Fruit fly (Drosophila melanogaster) whole organism, embryonic: Measurements from ENCODE around the gene CG8349.

ENCODE experiments used
- BEAF-32 ChIP-seq: fragments of 200-800 bp; sonication (Bioruptor generic); optimal IDR thresholded peaks from 3 replicates; lab custom pipeline; 2017; ENCODE audit warnings: missing biosample characterization, missing genetic modification characterization, mild to moderate bottlenecking, moderate library complexity, missing genetic modification reagents
- Bgb ChIP-seq: fragments of 200-800 bp; sonication (Bioruptor generic); IDR thresholded peaks from 2 replicates; pipeline ENCODE4 v1.3.6; 2022; ENCODE audit warnings: missing biosample characterization, missing genetic modification characterization; ENCODE audit not compliant: partially characterized antibody
- BtbVII ChIP-seq: fragments of 200-800 bp; sonication (Bioruptor generic); optimal IDR thresholded peaks from 3 replicates; lab custom pipeline; 2017; ENCODE audit warnings: missing biosample characterization, mild to moderate bottlenecking, missing genetic modification characterization
- CG12391 ChIP-seq: fragments of 200-800 bp; sonication (Bioruptor generic); optimal IDR thresholded peaks from 3 replicates; lab custom pipeline; 2018; ENCODE audit warnings: missing biosample characterization, mild to moderate bottlenecking, missing genetic modification characterization, moderate library complexity
- CG13287 ChIP-seq: fragments of 200-800 bp; sonication (Bioruptor generic); IDR thresholded peaks from 2 replicates; pipeline ENCODE4 v1.3.6; 2022; ENCODE audit warnings: missing biosample characterization, missing genetic modification characterization; ENCODE audit not compliant: partially characterized antibody
- CG13775 ChIP-seq: fragments of 200-800 bp; sonication (Bioruptor generic); optimal IDR thresholded peaks from 3 replicates; lab custom pipeline; 2017; ENCODE audit warnings: missing biosample characterization, mild to moderate bottlenecking, missing genetic modification characterization
- CG14860 ChIP-seq: fragments of 200-800 bp; sonication (Bioruptor generic); IDR thresholded peaks from 3 replicates; pipeline ENCODE4 v1.3.6; 2022; ENCODE audit warnings: missing biosample characterization, missing genetic modification characterization; ENCODE audit not compliant: partially characterized antibody
- CG15073 ChIP-seq: fragments of 200-800 bp; sonication (Bioruptor generic); optimal IDR thresholded peaks from 2 replicates; lab custom pipeline; 2016; ENCODE audit warnings: missing biosample characterization, missing genetic modification characterization
- CG17186 ChIP-seq: fragments of 200-800 bp; sonication (Bioruptor generic); optimal IDR thresholded peaks from 3 replicates; lab custom pipeline; 2017; ENCODE audit warnings: missing biosample characterization, missing genetic modification reagents, missing genetic modification characterization
- CG17328 ChIP-seq: fragments of 200-800 bp; sonication (Bioruptor generic); IDR thresholded peaks from 2 replicates; pipeline ENCODE4 v1.3.6; 2022; ENCODE audit warnings: missing biosample characterization, missing genetic modification characterization
- CG17568 ChIP-seq: fragments of 200-800 bp; sonication (Bioruptor generic); optimal IDR thresholded peaks from 2 replicates; lab custom pipeline; 2018; ENCODE audit warnings: missing biosample characterization, mild to moderate bottlenecking, missing genetic modification characterization, moderate library complexity
- CG18262 ChIP-seq: fragments of 200-800 bp; optimal IDR thresholded peaks from 3 replicates; lab custom pipeline; 2019; ENCODE audit warnings: missing biosample characterization, mild to moderate bottlenecking, missing genetic modification characterization, moderate library complexity
- CG18476 ChIP-seq: fragments of 200-800 bp; sonication (Bioruptor generic); optimal IDR thresholded peaks from 2 replicates; lab custom pipeline; 2016; ENCODE audit warnings: missing biosample characterization, mild to moderate bottlenecking, missing genetic modification characterization
- CG2712 ChIP-seq: fragments of 200-800 bp; optimal IDR thresholded peaks from 3 replicates; lab custom pipeline; 2019; ENCODE audit warnings: missing biosample characterization, mild to moderate bottlenecking, missing genetic modification characterization, moderate library complexity
- CG30020 ChIP-seq: fragments of 200-800 bp; optimal IDR thresholded peaks from 2 replicates; lab custom pipeline; 2019; ENCODE audit warnings: missing biosample characterization, mild to moderate bottlenecking, missing genetic modification characterization, moderate library complexity
- CG31388 ChIP-seq: fragments of 200-800 bp; sonication (Bioruptor generic); optimal IDR thresholded peaks from 2 replicates; lab custom pipeline; 2016; ENCODE audit warnings: missing biosample characterization, missing genetic modification characterization
- CG4617 ChIP-seq: fragments of 200-800 bp; sonication (Bioruptor generic); optimal IDR thresholded peaks from 3 replicates; lab custom pipeline; 2016; ENCODE audit warnings: missing biosample characterization, missing genetic modification characterization, borderline replicate concordance
- CG4854 ChIP-seq: fragments of 200-800 bp; sonication (Bioruptor generic); optimal IDR thresholded peaks from 2 replicates; lab custom pipeline; 2016; ENCODE audit warnings: missing biosample characterization, missing genetic modification characterization, inconsistent platforms
- CG5953 ChIP-seq: fragments of 200-800 bp; sonication (Bioruptor generic); IDR thresholded peaks from 2 replicates; pipeline ENCODE4 v1.3.6; 2022; ENCODE audit warnings: missing biosample characterization, missing genetic modification characterization
- CG6175 ChIP-seq: fragments of 200-800 bp; sonication (Bioruptor generic); IDR thresholded peaks from 3 replicates; pipeline ENCODE4 v1.3.6; 2022; ENCODE audit warnings: missing biosample characterization, missing genetic modification characterization
- CG7963 ChIP-seq: fragments of 200-800 bp; sonication (Bioruptor generic); IDR thresholded peaks from 3 replicates; pipeline ENCODE4 v1.3.6; 2022; ENCODE audit warnings: missing biosample characterization, missing genetic modification characterization; ENCODE audit not compliant: partially characterized antibody
- CG8089 ChIP-seq: fragments of 200-800 bp; sonication (Bioruptor generic); optimal IDR thresholded peaks from 3 replicates; lab custom pipeline; 2016; ENCODE audit warnings: missing biosample characterization, missing genetic modification characterization
- CG8388 ChIP-seq: fragments of 200-800 bp; sonication (Bioruptor generic); optimal IDR thresholded peaks from 2 replicates; lab custom pipeline; 2019; ENCODE audit warnings: missing biosample characterization, mild to moderate bottlenecking, missing genetic modification characterization, moderate library complexity
- Dbx ChIP-seq: fragments of 200-800 bp; sonication (Bioruptor generic); IDR thresholded peaks from 3 replicates; pipeline ENCODE4 v1.3.6; 2022; ENCODE audit warnings: missing biosample characterization, missing genetic modification characterization
- Deaf1 ChIP-seq: fragments of 200-800 bp; optimal IDR thresholded peaks from 3 replicates; lab custom pipeline; 2019; ENCODE audit warnings: missing biosample characterization, mild to moderate bottlenecking, missing genetic modification characterization, moderate library complexity
- Dek ChIP-seq: fragments of 200-800 bp; sonication (Bioruptor generic); optimal IDR thresholded peaks from 3 replicates; lab custom pipeline; 2019; ENCODE audit warnings: missing biosample characterization, mild to moderate bottlenecking, missing genetic modification characterization, moderate library complexity
- Doc2 ChIP-seq: fragments of 200-800 bp; sonication (Bioruptor generic); IDR thresholded peaks from 2 replicates; pipeline ENCODE4 v1.3.6; 2022; ENCODE audit warnings: missing biosample characterization, missing genetic modification characterization
- E2f2 ChIP-seq: fragments of 200-800 bp; sonication (Bioruptor generic); IDR thresholded peaks from 2 replicates; pipeline ENCODE4 v1.3.6; 2022; ENCODE audit warnings: missing biosample characterization, missing genetic modification characterization
- HLH4C ChIP-seq: fragments of 200-800 bp; sonication (Bioruptor generic); IDR thresholded peaks from 3 replicates; pipeline ENCODE4 v1.3.6; 2022; ENCODE audit warnings: missing biosample characterization, missing genetic modification characterization; ENCODE audit not compliant: partially characterized antibody
- Lim3 ChIP-seq: fragments of 200-800 bp; sonication (Bioruptor generic); IDR thresholded peaks from 2 replicates; pipeline ENCODE4 v1.3.6; 2022; ENCODE audit warnings: missing biosample characterization, missing genetic modification characterization
- NFAT ChIP-seq: fragments of 200-800 bp; sonication (Bioruptor generic); IDR thresholded peaks from 2 replicates; pipeline ENCODE4 v1.3.6; 2022; ENCODE audit warnings: missing biosample characterization, missing genetic modification characterization
- Nf-YA ChIP-seq: fragments of 200-800 bp; sonication (Bioruptor generic); IDR thresholded peaks from 2 replicates; pipeline ENCODE4 v1.3.6; 2022; ENCODE audit warnings: missing biosample characterization, missing genetic modification characterization
- Opbp ChIP-seq: fragments of 200-800 bp; sonication (Bioruptor generic); IDR thresholded peaks from 3 replicates; pipeline ENCODE4 v1.3.6; 2022; ENCODE audit warnings: missing biosample characterization, missing genetic modification characterization; ENCODE audit not compliant: partially characterized antibody
- Sry-β ChIP-seq: fragments of 200-800 bp; sonication (Bioruptor generic); optimal IDR thresholded peaks from 2 replicates; lab custom pipeline; 2018; ENCODE audit warnings: missing biosample characterization, mild to moderate bottlenecking, missing genetic modification characterization, moderate library complexity
- TFAM ChIP-seq: fragments of 200-800 bp; sonication (Bioruptor generic); optimal IDR thresholded peaks from 2 replicates; lab custom pipeline; 2017; ENCODE audit warnings: missing biosample characterization, missing genetic modification characterization, inconsistent platforms
- cad ChIP-seq: fragments of >200 bp; optimal IDR thresholded peaks from 2 replicates; lab custom pipeline; 2017; ENCODE audit warnings: missing biosample characterization, missing genetic modification characterization
- cas ChIP-seq: fragments of 200-800 bp; sonication (Bioruptor generic); IDR thresholded peaks from 2 replicates; pipeline ENCODE4 v1.3.6; 2022; ENCODE audit warnings: missing biosample characterization, missing genetic modification characterization
- dimm ChIP-seq: fragments of 200-800 bp; sonication (Bioruptor generic); IDR thresholded peaks from 2 replicates; pipeline ENCODE4 v1.3.6; 2022; ENCODE audit warnings: missing biosample characterization, missing genetic modification characterization
- dm ChIP-seq: fragments of 200-800 bp; sonication (Bioruptor generic); optimal IDR thresholded peaks from 3 replicates; lab custom pipeline; 2016; ENCODE audit warnings: missing biosample characterization, missing genetic modification characterization
- gem ChIP-seq: fragments of 200-800 bp; sonication (Bioruptor generic); optimal IDR thresholded peaks from 2 replicates; lab custom pipeline; 2019; ENCODE audit warnings: missing biosample characterization, mild to moderate bottlenecking, missing genetic modification characterization, moderate library complexity
- gro ChIP-seq: fragments of 200-800 bp; sonication (Bioruptor generic); optimal IDR thresholded peaks from 2 replicates; lab custom pipeline; 2016; ENCODE audit warnings: missing biosample characterization, missing genetic modification characterization
- hb ChIP-seq: fragments of 200-800 bp; sonication (Bioruptor generic); IDR thresholded peaks from 3 replicates; pipeline ENCODE4 v1.3.6; 2022; ENCODE audit warnings: missing biosample characterization, missing genetic modification characterization; ENCODE audit not compliant: partially characterized antibody
- nerfin-2 ChIP-seq: fragments of 200-800 bp; sonication (Bioruptor generic); IDR thresholded peaks from 2 replicates; pipeline ENCODE4 v1.3.6; 2022; ENCODE audit warnings: missing biosample characterization, missing genetic modification characterization; ENCODE audit not compliant: partially characterized antibody
- nmo ChIP-seq: fragments of 200-800 bp; sonication (Bioruptor generic); optimal IDR thresholded peaks from 2 replicates; lab custom pipeline; 2018; ENCODE audit warnings: missing biosample characterization, mild to moderate bottlenecking, missing genetic modification characterization, moderate library complexity
- otp ChIP-seq: fragments of 200-800 bp; sonication (Bioruptor generic); IDR thresholded peaks from 3 replicates; pipeline ENCODE4, ENCODE4 v1.3.6; 2022; ENCODE audit warnings: missing biosample characterization, missing genetic modification characterization
- pan ChIP-seq, 4 experiments: fragments of >200 bp in 3 of 4; fragments of 200-800 bp in 1 of 4; sonication (Bioruptor generic) in 1 of 4; optimal IDR thresholded peaks in 3 of 4; IDR thresholded peaks in 1 of 4; 2 replicates each; pipeline versions ENCODE4 v1.3.6 to Lab custom; 2017 to 2022; ENCODE audit warnings: missing biosample characterization in 2 of 4, missing genetic modification characterization in 2 of 4, mixed read lengths in 1 of 4
- pum ChIP-seq: fragments of 200-800 bp; sonication (Bioruptor generic); optimal IDR thresholded peaks from 2 replicates; lab custom pipeline; 2016; ENCODE audit warnings: missing biosample characterization, missing genetic modification characterization
- trem ChIP-seq: fragments of 200-800 bp; optimal IDR thresholded peaks from 3 replicates; lab custom pipeline; 2019; ENCODE audit warnings: missing biosample characterization, mild to moderate bottlenecking, missing genetic modification characterization, moderate library complexity
- wek ChIP-seq: fragments of 200-800 bp; sonication (Bioruptor generic); optimal IDR thresholded peaks from 3 replicates; lab custom pipeline; 2018; ENCODE audit warnings: missing biosample characterization, mild to moderate bottlenecking, missing genetic modification characterization, moderate library complexity

CG8349 gene

DNA sequence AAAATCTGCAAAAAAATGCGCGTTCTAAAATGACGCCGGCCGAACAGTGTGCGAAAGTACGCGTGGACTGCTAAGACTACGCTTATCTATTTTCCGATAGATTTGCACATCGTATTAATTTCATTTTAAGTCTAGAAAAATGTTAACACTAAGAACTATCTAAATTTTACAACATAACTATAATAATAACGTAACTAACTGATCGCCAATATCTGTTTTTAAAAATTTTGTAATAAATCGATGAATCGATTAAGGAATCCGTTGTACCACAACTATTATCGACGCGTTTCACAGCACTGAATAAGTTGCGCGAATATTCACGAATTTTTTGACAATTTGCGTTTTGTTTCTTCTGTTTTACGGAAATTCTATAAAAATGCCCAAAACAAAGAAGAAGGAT is 4.6 kb upstream of the CG8349 start, which contains the start of gene Ssb-c31a (continued):
- TF ChIP-seq CG17328 (GFP tag; lab: Robert Waterston, UW) (peak; percentile 28; the same call in 1 of the 2 replicates), CG30020 (peak; percentile 56), CG14860 (GFP tag; lab: Robert Waterston, UW) (peak; percentile 47; the same call in 1 of the 3 replicates), cad (no peak), nmo (peak; percentile 64), CG18476 (GFP tag; lab: Kevin White, UChicago) (peak; percentile 49), Doc2 (no peak), BtbVII (GFP tag; lab: Kevin White, UChicago) (no peak), Dek (tag; lab: Kevin White, UChicago) (no peak), CG13287 (GFP tag; lab: Robert Waterston, UW) (peak; percentile 88), Dbx (GFP tag; lab: Robert Waterston, UW) (peak; percentile 63), CG7963 (GFP tag; lab: Robert Waterston, UW) (no peak), nerfin-2 (no peak), CG12391 (tag; lab: Kevin White, UChicago) (peak; percentile 57), hb (GFP tag; lab: Robert Waterston, UW) (peak; percentile 27; the same call in 1 of the 3 replicates), CG18262 (tag; lab: Kevin White, UChicago) (peak; percentile 58), cas (GFP tag; lab: Robert Waterston, UW) (no peak), CG8089 (GFP tag; lab: Kevin White, UChicago) (no peak), CG2712 (tag; lab: Kevin White, UChicago) (peak; percentile 60), CG17186 (GFP tag; lab: Kevin White, UChicago) (peak; percentile 13), CG5953 (no peak), CG6175 (GFP tag; lab: Robert Waterston, UW) (no peak), Sry-β (GFP tag; lab: Kevin White, UChicago) (no peak), CG4617 (GFP tag; lab: Kevin White, UChicago) (peak; percentile 68), Lim3 (GFP tag; lab: Robert Waterston, UW) (no peak), otp (GFP tag; lab: Robert Waterston, UW) (no peak), Deaf1 (tag; lab: Kevin White, UChicago) (no peak), NFAT (no peak), BEAF-32 (GFP tag; lab: Kevin White, UChicago) (peak; percentile 85), Nf-YA (GFP tag; lab: Robert Waterston, UW) (no peak), Bgb (peak; percentile 66), E2f2 (GFP tag; lab: Robert Waterston, UW) (peak; percentile 82), CG31388 (GFP tag; lab: Kevin White, UChicago) (no peak), TFAM (GFP tag; lab: Kevin White, UChicago) (no peak), CG4854 (GFP tag; lab: Kevin White, UChicago) (peak; percentile 45), gem (tag; lab: Kevin White, UChicago) (peak; percentile 57), HLH4C (peak; percentile 69), CG13775 (GFP tag; lab: Kevin White, UChicago) (peak; percentile 53), trem (tag; lab: Kevin White, UChicago) (peak; percentile 75), dm (GFP tag; lab: Kevin White, UChicago) (peak; percentile 20), CG8388 (GFP tag; lab: Kevin White, UChicago) (peak; percentile 22), gro (GFP tag; lab: Kevin White, UChicago) (peak; percentile 64), wek (GFP tag; lab: Kevin White, UChicago) (no peak), pum (peak; percentile 59), CG15073 (GFP tag; lab: Kevin White, UChicago) (no peak), CG17568 (GFP tag; lab: Kevin White, UChicago) (no peak), pan (optimal IDR thresholded peaks at IDR 0.05; lab: Kevin White, UChicago) (no peak), pan (GFP tag; optimal IDR thresholded peaks at IDR 0.05 in 1 of 2, IDR thresholded peaks at IDR 0.05 in 1 of 2) (no peak), Opbp (peak; percentile 40; the same call in 1 of the 3 replicates), dimm (GFP tag; lab: Robert Waterston, UW) (no peak)
